Worm (Caenorhabditis elegans) whole organism, L3 larva: ENCODE results near the gene EEED8.2.

Source experiments
- R02D3.7 ChIP-seq: fragments of 150-350 bp; optimal IDR thresholded peaks from 2 replicates; lab custom pipeline; 2014; ENCODE audit warnings: missing biosample characterization, missing genetic modification characterization
- ceh-28 ChIP-seq: fragments of 150-350 bp; optimal IDR thresholded peaks from 2 replicates; lab custom pipeline; 2014; ENCODE audit warnings: missing biosample characterization, missing genetic modification reagents, missing genetic modification characterization
- ceh-82 ChIP-seq: fragments of 150-350 bp; optimal IDR thresholded peaks from 2 replicates; lab custom pipeline; 2014; ENCODE audit warnings: missing biosample characterization, missing genetic modification characterization
- ceh-9 ChIP-seq: sonication (generic microtip); optimal IDR thresholded peaks from 2 replicates; lab custom pipeline; 2018; ENCODE audit warnings: missing biosample characterization, missing genetic modification characterization
- egl-27 ChIP-seq: sonication (generic microtip); optimal IDR thresholded peaks from 4 replicates; lab custom pipeline; 2017; ENCODE audit warnings: missing biosample characterization, missing genetic modification reagents, missing genetic modification characterization
- egl-5 ChIP-seq: fragments of 150-350 bp; optimal IDR thresholded peaks from 2 replicates; lab custom pipeline; 2017; ENCODE audit warnings: missing biosample characterization, missing genetic modification reagents, missing genetic modification characterization, inconsistent platforms
- elt-2 ChIP-seq: sonication (generic microtip); optimal IDR thresholded peaks from 2 replicates; lab custom pipeline; 2016; ENCODE audit warnings: missing genetic modification reagents, mild to moderate bottlenecking, missing genetic modification characterization, missing compliant biosample characterization
- elt-3 ChIP-seq, 3 experiments: fragments of 150-350 bp in 1 of 3; sonication (generic microtip) in 2 of 3; optimal IDR thresholded peaks; 2 replicates in 2 of 3; 4 replicates in 1 of 3; lab custom pipeline; 2014 to 2017; ENCODE audit warnings: missing biosample characterization in 3 of 3, missing genetic modification characterization in 3 of 3
- eor-1 ChIP-seq, 2 experiments: fragments of 150-350 bp; optimal IDR thresholded peaks; 2 replicates each; lab custom pipeline; 2014 to 2018; ENCODE audit warnings: missing biosample characterization in 2 of 2, missing genetic modification characterization in 2 of 2
- fkh-10 ChIP-seq: sonication (generic microtip); optimal IDR thresholded peaks from 2 replicates; lab custom pipeline; 2017; ENCODE audit warnings: missing biosample characterization, missing genetic modification reagents, missing genetic modification characterization
- fkh-2 ChIP-seq: fragments of 150-350 bp; optimal IDR thresholded peaks from 2 replicates; lab custom pipeline; 2014; ENCODE audit warnings: missing biosample characterization, missing genetic modification reagents, missing genetic modification characterization
- fos-1 ChIP-seq: fragments of 150-350 bp; optimal IDR thresholded peaks from 2 replicates; lab custom pipeline; 2014; ENCODE audit warnings: missing biosample characterization, missing genetic modification characterization
- hmg-11 ChIP-seq: sonication (generic microtip); optimal IDR thresholded peaks from 2 replicates; lab custom pipeline; 2016; ENCODE audit warnings: missing genetic modification characterization, missing compliant biosample characterization
- jun-1 ChIP-seq: fragments of 150-350 bp; optimal IDR thresholded peaks from 2 replicates; lab custom pipeline; 2014; ENCODE audit warnings: missing biosample characterization, missing genetic modification reagents, missing genetic modification characterization
- lin-15B ChIP-seq: fragments of 150-350 bp; optimal IDR thresholded peaks from 2 replicates; lab custom pipeline; 2014; ENCODE audit warnings: missing biosample characterization, missing genetic modification characterization
- lin-39 ChIP-seq: fragments of 150-350 bp; optimal IDR thresholded peaks from 2 replicates; lab custom pipeline; 2018; ENCODE audit warnings: missing biosample characterization, missing genetic modification reagents, missing genetic modification characterization
- mdl-1 ChIP-seq: fragments of 150-350 bp; optimal IDR thresholded peaks from 2 replicates; lab custom pipeline; 2014; ENCODE audit warnings: missing biosample characterization, missing genetic modification characterization
- nfya-1 ChIP-seq: sonication (generic microtip); optimal IDR thresholded peaks from 2 replicates; lab custom pipeline; 2017; ENCODE audit warnings: missing genetic modification characterization, mild to moderate bottlenecking, missing compliant biosample characterization, antibody characterized with exemption, moderate library complexity; ENCODE audit not compliant: insufficient read depth
- nhr-11 ChIP-seq: fragments of 150-350 bp; optimal IDR thresholded peaks from 2 replicates; lab custom pipeline; 2014; ENCODE audit warnings: missing biosample characterization, missing genetic modification characterization
- nhr-12 ChIP-seq: fragments of 150-350 bp; optimal IDR thresholded peaks from 2 replicates; lab custom pipeline; 2014; ENCODE audit warnings: missing biosample characterization, missing genetic modification characterization
- nhr-25 ChIP-seq: sonication (generic microtip); optimal IDR thresholded peaks from 2 replicates; lab custom pipeline; 2017; ENCODE audit warnings: missing biosample characterization, missing genetic modification characterization
- pqm-1 ChIP-seq: fragments of 150-350 bp; optimal IDR thresholded peaks from 2 replicates; lab custom pipeline; 2017; ENCODE audit warnings: missing biosample characterization, missing genetic modification characterization, inconsistent platforms
- skn-1 ChIP-seq: fragments of 150-350 bp; optimal IDR thresholded peaks from 2 replicates; lab custom pipeline; 2014; ENCODE audit warnings: missing biosample characterization, missing genetic modification characterization
- snpc-4 ChIP-seq: fragments of 150-350 bp; optimal IDR thresholded peaks from 2 replicates; lab custom pipeline; 2014; ENCODE audit warnings: missing biosample characterization, missing genetic modification characterization
- tbx-2 ChIP-seq: sonication (generic microtip); optimal IDR thresholded peaks from 2 replicates; lab custom pipeline; 2016; ENCODE audit warnings: mild to moderate bottlenecking, missing genetic modification characterization, missing compliant biosample characterization
- zag-1 ChIP-seq: fragments of 150-350 bp; optimal IDR thresholded peaks from 2 replicates; lab custom pipeline; 2014; ENCODE audit warnings: missing biosample characterization, missing genetic modification characterization
- ztf-11 ChIP-seq: fragments of 150-350 bp; optimal IDR thresholded peaks from 2 replicates; lab custom pipeline; 2014; ENCODE audit warnings: missing biosample characterization, missing genetic modification characterization
- ztf-4 ChIP-seq: fragments of 150-350 bp; optimal IDR thresholded peaks from 2 replicates; lab custom pipeline; 2014; ENCODE audit warnings: missing biosample characterization, missing genetic modification characterization

The EEED8.2 gene

DNA sequence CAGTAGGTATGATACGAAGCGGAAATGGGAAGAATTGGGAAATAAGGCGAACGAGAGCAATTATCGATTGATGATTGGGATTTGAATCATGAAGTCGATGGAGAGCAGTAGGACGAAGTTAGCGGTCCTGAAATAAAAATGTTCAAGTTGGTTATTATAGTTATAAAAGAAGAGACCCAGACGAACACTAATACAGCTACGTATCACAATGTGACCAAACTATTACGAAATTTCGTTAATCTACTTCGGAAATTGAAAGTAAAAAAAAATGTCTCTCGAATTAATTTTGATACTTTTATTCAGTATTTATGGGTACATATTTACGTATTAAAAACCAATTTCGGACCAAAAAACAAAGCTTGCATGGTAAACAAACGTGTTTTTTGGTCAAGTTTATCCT, 10.0 kb downstream of the EEED8.2 start:
- TF ChIP-seq fkh-10 (GFP tag; lab: Kevin White, UChicago) = no peak
- TF ChIP-seq elt-2 = peak; percentile 61

DNA sequence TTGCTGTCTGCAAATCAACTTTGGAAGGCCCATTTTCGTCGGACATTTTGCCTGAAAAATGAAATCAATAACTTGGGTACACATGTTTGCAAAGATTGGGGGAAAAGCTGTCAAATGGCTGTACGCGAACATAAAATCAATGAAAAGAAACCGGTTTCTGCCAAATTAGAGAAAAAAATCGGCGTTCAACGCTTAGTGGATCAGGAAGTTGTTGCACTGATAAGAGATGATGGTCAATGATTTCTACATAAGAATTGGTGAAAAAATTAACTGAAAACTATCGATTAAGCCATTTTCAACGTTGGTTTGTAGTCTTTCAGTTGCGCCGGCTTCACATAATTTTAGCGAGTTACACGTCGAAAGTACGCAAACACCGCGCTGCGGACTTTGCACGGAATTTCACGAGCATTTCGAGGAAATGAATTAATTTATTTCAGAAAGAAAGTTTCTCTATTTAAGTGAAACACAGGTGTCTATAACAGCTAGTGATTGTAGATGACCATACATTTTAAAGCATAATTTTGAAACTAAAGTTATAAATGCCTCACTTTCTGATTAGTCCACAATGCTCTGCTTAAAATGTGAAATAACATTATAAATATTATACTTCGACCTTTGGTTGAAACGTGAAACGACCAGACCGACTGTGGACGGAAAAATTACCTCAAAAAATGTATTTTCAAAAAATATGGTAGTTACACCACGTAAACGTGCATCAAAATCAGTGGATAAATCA, 13.2 kb downstream of the EEED8.2 start, which contains the start of the genes F07F6.4 and F07F6.2:
F07F6.4 (minus strand) TSS at position 51 of the 736 bp plus-strand sequence.
F07F6.2 (plus strand) TSS at position 686 of the 736 bp plus-strand sequence.
- TF ChIP-seq jun-1 (no peak), lin-15B (peak; percentile 28), nhr-11 (tag; lab: Kevin White, UChicago) (no peak), snpc-4 (tag; lab: Kevin White, UChicago) (peak; percentile 41), elt-2 (peak; percentile 49), hmg-11 (tag; lab: Kevin White, UChicago) (peak; percentile 22), nfya-1 (peak; percentile 31), nhr-25 (tag; lab: Kevin White, UChicago) (peak; percentile 7)

DNA sequence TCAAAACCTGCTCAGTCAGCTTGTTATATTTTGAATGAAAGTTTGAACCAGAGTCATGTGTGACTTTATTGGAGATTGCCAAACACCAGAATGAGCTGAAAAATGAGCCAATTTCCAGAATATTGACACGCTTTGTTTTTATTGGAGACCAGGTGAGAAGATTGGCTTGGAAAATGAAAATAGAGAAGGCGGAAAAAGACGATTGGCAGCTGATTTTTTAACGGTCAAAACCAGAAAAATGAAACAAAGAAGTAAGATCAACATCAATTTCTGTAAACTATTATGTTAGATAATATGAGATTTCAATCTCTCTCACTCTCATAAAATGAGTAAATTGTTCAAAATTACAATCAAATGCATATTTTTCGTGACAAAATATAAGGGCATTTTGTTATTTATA, 16.6 kb downstream of the EEED8.2 start, which contains the start of gene srx-114:
srx-114 (minus strand) TSS at position 101 of the 400 bp plus-strand sequence.
- TF ChIP-seq fkh-10 (GFP tag; lab: Kevin White, UChicago) = no peak
- TF ChIP-seq nhr-12 (tag; lab: Kevin White, UChicago) = no peak
- no peak for TF ChIP-seq nfya-1
- no peak for TF ChIP-seq R02D3.7

DNA sequence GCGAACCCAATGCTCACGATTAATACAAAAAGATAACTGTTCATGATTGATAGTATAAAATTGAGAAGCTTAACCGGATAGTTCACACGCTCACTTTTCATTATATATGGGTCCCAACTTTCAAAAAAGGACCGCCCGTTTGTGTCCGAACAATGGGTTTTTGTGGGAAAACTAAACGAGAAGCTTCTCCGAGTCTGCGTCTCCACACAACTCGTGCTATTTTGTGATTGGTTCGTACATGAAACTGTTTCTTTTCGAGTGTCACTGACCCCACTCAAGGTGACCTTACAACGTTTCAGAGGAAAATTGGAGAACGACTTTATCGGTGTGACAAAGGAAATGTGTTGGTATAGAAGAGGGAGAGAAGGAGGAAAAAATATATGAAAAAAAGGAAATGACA, 20.3 kb downstream of the EEED8.2 start, which contains the start of gene dct-5:
dct-5 (minus strand) TSS at position 101 of the 400 bp plus-strand sequence.
- TF ChIP-seq nhr-25 (tag; lab: Kevin White, UChicago) = peak; percentile 29
- no peak for TF ChIP-seq skn-1
- TF ChIP-seq ztf-11 (tag; lab: Kevin White, UChicago) = no peak

DNA sequence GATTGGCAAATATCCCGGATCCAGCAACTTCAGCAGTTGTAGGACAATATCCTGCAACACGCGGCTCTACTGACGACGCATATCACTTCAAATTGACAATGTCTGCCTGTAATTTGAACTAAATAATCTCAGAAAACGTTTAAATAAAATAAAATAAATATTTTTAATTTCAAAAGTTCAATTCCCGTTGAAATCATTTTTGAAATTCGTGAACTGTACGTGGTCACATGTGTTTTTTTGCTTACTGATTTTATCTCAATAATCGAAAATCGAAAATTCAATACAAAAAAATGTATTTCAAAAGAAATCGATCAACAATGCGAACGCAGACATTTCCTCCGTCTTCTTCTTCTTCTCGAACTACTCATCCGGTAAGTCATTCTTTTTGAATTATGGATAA, 21.1 kb downstream of the EEED8.2 start, which contains the start of gene F07F6.1:
F07F6.1 (plus strand) TSS at position 301 of the 400 bp plus-strand sequence.
- no peak for TF ChIP-seq ztf-4 (tag; lab: Kevin White, UChicago)

DNA sequence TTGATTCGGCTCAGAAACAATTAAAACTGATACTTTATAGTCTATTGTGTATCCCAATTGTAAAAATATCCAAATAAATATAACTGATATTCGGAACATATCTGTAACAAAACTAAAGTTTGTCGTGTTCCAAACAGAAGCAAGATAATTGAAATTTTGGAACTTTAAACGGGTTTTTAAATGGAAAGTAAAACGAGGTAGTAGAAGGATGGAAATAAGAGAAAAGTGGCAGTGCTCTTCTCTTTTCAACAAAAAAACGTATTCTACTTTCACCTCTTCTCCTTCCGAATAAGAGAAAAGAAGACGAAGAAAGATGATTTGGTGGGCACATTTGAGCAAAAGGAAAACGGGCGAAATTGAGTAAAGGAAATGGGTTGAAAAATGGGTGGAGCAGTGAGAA, 30.0 kb downstream of the EEED8.2 start, which contains the start of gene nmr-1:
nmr-1 (minus strand) TSS at position 101 of the 400 bp plus-strand sequence.
- TF ChIP-seq fos-1 (tag; lab: Kevin White, UChicago) (no peak), elt-2 (no peak), nhr-11 (tag; lab: Kevin White, UChicago) (no peak), tbx-2 (tag; lab: Kevin White, UChicago) (no peak), skn-1 (no peak)
- TF ChIP-seq, all 47 proteins: peak for 0

DNA sequence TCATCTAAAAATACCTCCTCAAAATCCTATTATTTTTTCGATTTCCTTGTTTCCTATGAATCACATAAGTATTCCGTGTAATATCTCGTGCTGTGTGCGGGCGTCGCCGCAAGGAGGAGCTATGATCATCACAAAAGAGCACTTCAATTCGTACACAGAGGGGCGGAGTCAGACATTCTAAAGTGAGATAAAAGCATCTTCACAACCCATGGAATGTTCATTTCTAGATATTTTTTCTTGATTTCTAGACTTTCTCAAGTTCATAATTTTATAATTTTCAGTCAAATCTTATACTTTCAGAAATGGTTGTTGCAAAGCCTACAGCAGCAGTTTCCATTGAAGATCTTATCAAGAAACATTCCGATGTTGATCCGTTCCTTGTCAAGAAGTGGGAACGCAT, 30.9 kb downstream of the EEED8.2 start, which contains the start of gene cex-1:
cex-1 (plus strand) TSS at position 301 of the 400 bp plus-strand sequence.
- TF ChIP-seq egl-5 (tag; lab: Kevin White, UChicago) = no peak
- no peak for TF ChIP-seq ceh-28 (tag; lab: Kevin White, UChicago)
- TF ChIP-seq ztf-11 (tag; lab: Kevin White, UChicago) = no peak
- no peak for TF ChIP-seq fkh-2
- no peak for TF ChIP-seq skn-1
- TF ChIP-seq zag-1 = no peak
- no peak for TF ChIP-seq egl-27 (tag; lab: Kevin White, UChicago)
- TF ChIP-seq nhr-11 (tag; lab: Kevin White, UChicago) = no peak
- no peak for TF ChIP-seq ceh-9 (tag; lab: Kevin White, UChicago)
- no peak for TF ChIP-seq pqm-1 (tag; lab: Kevin White, UChicago)
- no peak for TF ChIP-seq ztf-4 (tag; lab: Kevin White, UChicago)
- no peak for TF ChIP-seq mdl-1 (tag; lab: Kevin White, UChicago)

DNA sequence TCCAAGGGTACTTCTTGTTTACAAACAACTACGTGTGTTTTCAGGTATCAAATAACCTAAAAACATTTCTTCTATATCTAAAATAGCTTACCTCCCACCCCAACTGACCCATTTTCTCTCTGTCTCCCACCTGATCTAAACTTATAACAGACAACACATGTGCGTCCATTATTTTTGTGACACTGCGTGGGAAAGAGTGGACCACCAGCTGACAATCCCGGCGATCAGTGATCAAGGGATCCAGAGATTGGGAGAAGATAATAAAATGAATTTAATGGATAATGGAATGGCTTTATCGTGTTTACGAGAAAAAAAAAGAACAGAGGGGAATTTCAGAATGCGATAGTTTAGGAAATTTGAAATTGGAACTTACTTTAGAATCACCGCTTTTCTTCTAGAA, 32.7 kb downstream of the EEED8.2 start:
- no peak for TF ChIP-seq ceh-82 (tag; lab: Kevin White, UChicago)
- peak; percentile 84 for TF ChIP-seq egl-5 (tag; lab: Kevin White, UChicago)
- no peak for TF ChIP-seq elt-3 (tag; optimal IDR thresholded peaks at IDR 0.05; lab: Kevin White, UChicago)
- no peak for TF ChIP-seq lin-39
- no peak for TF ChIP-seq pqm-1 (tag; lab: Kevin White, UChicago)
- no peak for TF ChIP-seq fos-1 (tag; lab: Kevin White, UChicago)
- no peak for TF ChIP-seq lin-15B
- no peak for TF ChIP-seq eor-1 (tag; optimal IDR thresholded peaks at IDR 0.05; lab: Kevin White, UChicago)
